Fruit fly (Drosophila melanogaster) S2 (cell line): ENCODE measurements around the gene CG6696.

Experiments
- CG8478 ChIP-seq: fragments of >200 bp; optimal IDR thresholded peaks from 2 replicates; lab custom pipeline; 2018
- CTCF ChIP-seq, 2 experiments: fragments of >200 bp; optimal IDR thresholded peaks; 2 replicates each; lab custom pipeline; 2018

dm6 chrX:18675702-18676101 lies 13.7 kb upstream of the CG6696 start:
- TF ChIP-seq CTCF (optimal IDR thresholded peaks at IDR 0.05; lab: Kevin White, UChicago) (no peak), CG8478 (lab: Kevin White, UChicago) (no peak)
